Worm (Caenorhabditis elegans) whole organism, young adult: Measurements from ENCODE around the gene F49F1.5.

Experiments used
- die-1 ChIP-seq: sonication (generic microtip); optimal IDR thresholded peaks from 2 replicates; lab custom pipeline; 2016; ENCODE audit warnings: missing genotype, mild to moderate bottlenecking, missing genetic modification characterization, missing compliant biosample characterization
- egrh-3 ChIP-seq: fragments of 200-800 bp; sonication (Bioruptor generic); IDR thresholded peaks from 2 replicates; pipeline ENCODE4 v1.3.6; 2022; ENCODE audit warnings: missing genetic modification reagents, missing genetic modification characterization, missing compliant biosample characterization
- ets-4 ChIP-seq: fragments of 200-800 bp; sonication (Bioruptor generic); optimal IDR thresholded peaks from 2 replicates; lab custom pipeline; 2018; ENCODE audit warnings: mild to moderate bottlenecking, missing genetic modification characterization, missing compliant biosample characterization
- hmg-1.2 ChIP-seq: fragments of 200-800 bp; sonication (Bioruptor generic); IDR thresholded peaks from 2 replicates; pipeline ENCODE4 v1.3.6; 2022; ENCODE audit warnings: missing genetic modification reagents, missing genetic modification characterization, missing compliant biosample characterization
- lin-35 ChIP-seq, 3 experiments: fragments of 150-350 bp in 2 of 3; sonication (generic microtip) in 1 of 3; optimal IDR thresholded peaks; 2 replicates each; lab custom pipeline; 2014 to 2018; ENCODE audit warnings: missing biosample characterization in 3 of 3, missing genetic modification characterization in 3 of 3, missing genetic modification reagents in 3 of 3
- madf-6 ChIP-seq: fragments of 200-800 bp; sonication (Bioruptor generic); IDR thresholded peaks from 2 replicates; pipeline ENCODE4 v1.3.6; 2022; ENCODE audit warnings: missing genetic modification reagents, missing genetic modification characterization, missing compliant biosample characterization
- pha-4 ChIP-seq: fragments of 150-350 bp; sonication (generic microtip); optimal IDR thresholded peaks from 2 replicates; lab custom pipeline; 2014; ENCODE audit warnings: missing biosample characterization, missing genetic modification reagents, missing genetic modification characterization
- xnd-1 ChIP-seq: sonication (generic microtip); optimal IDR thresholded peaks from 2 replicates; lab custom pipeline; 2016; ENCODE audit warnings: missing genotype, missing genetic modification reagents, missing genetic modification characterization, missing compliant biosample characterization

DNA sequence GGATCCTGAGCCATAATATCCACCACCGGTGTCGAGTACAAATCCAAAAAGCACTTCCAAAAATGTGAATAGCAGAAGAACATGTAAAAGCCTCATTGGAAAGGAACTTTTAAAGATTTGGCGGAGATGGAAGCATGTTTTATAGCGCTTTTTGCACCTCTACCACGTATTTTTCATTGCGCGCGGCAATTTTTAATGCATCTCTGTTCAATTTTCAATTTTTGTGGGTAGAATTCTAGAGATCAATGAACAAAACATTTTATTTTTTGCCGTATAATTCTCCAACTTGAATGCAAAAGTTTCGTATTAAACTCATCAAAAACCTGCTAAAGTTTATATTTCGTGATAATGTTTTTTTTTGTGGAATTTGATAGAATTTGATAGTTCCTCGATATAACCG is 17.3 kb upstream of the F49F1.5 start, which contains the start of gene F49F1.9:
- no peak for TF ChIP-seq egrh-3 (GFP tag; lab: Robert Waterston, UW)
- no peak for TF ChIP-seq hmg-1.2
- no peak for TF ChIP-seq xnd-1
- no peak for TF ChIP-seq madf-6 (GFP tag; lab: Robert Waterston, UW)
- no peak for TF ChIP-seq pha-4 (tag; lab: Kevin White, UChicago)
- TF ChIP-seq lin-35 (GFP tag; optimal IDR thresholded peaks at IDR 0.05; lab: Kevin White, UChicago), result no peak
- no peak for TF ChIP-seq die-1 (tag; lab: Kevin White, UChicago)
- TF ChIP-seq ets-4, result no peak
